Worm (Caenorhabditis elegans): ENCODE measurements around the gene str-164.

DNA sequence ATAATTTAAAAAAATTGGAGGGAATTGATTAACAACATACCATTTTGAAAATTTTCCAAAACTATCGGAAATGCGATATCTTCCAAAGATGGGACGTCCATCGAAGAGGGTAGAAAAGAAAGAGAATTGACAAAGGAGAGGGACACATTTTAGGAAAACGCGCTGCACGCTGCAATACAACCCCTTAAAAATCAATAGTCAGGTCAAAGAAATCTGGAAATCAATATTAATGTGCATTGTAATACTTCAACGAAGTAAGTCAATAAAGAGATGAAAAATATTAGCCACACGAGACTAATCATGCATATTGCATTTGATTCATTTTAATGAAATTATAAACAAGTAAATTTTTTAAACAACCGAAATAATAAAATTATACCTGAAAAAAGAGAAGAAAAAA lies 8.9 kb downstream of the str-164 start, which contains the start of gene Y9C9A.13:
- TF ChIP-seq aly-2 (tag; optimal IDR thresholded peaks at IDR 0.05) = no peak
- no peak for TF ChIP-seq nhr-6 (tag; optimal IDR thresholded peaks at IDR 0.05)
- no peak for TF ChIP-seq ceh-28 (tag; optimal IDR thresholded peaks at IDR 0.05)
- no peak for TF ChIP-seq pqm-1 (tag; optimal IDR thresholded peaks at IDR 0.05)
